Worm (Caenorhabditis elegans) whole organism, L2 larva: ENCODE data around the gene bus-18.
A peak's percentile ranks its signal among the peaks of the same experiment; 100 is the strongest.

Experiments used
- fos-1 ChIP-seq: fragments of 150-350 bp; optimal IDR thresholded peaks from 2 replicates; lab custom pipeline; 2014; ENCODE audit warnings: missing biosample characterization, missing genetic modification characterization
- lin-39 ChIP-seq: fragments of 150-350 bp; optimal IDR thresholded peaks from 2 replicates; lab custom pipeline; 2014; ENCODE audit warnings: missing biosample characterization, missing genetic modification reagents, missing genetic modification characterization

Gene bus-18

ce11 chrV:11825662-11826061 is 52.1 kb downstream of the bus-18 start, which contains the start of gene D2023.4:
TSS of gene D2023.4 (minus strand) at chrV:11825762.
- TF ChIP-seq fos-1, result peak; percentile 14
- TF ChIP-seq lin-39 (tag; lab: Kevin White, UChicago), result no peak
